Fruit fly (Drosophila melanogaster): ENCODE results near the gene baz.

Gene baz

dm6 chrX:17176542-17176941 lies 16.7 kb downstream of the baz start (continued):
- no peak for TF ChIP-seq GATAe (GFP tag; conservative IDR thresholded peaks at IDR 0.05)
- no peak for TF ChIP-seq CG14860 (GFP tag; IDR thresholded peaks at IDR 0.05; ENCODE audit: partially characterized antibody)
- TF ChIP-seq CG1233 (GFP tag; optimal IDR thresholded peaks at IDR 0.05): peak; percentile 43
- peak; percentile 62 for TF ChIP-seq CG9932 (GFP tag; IDR thresholded peaks at IDR 0.05)
- TF ChIP-seq psq (GFP tag; optimal IDR thresholded peaks at IDR 0.05): no peak
- TF ChIP-seq sr (GFP tag; IDR thresholded peaks at IDR 0.05): no peak
- TF ChIP-seq ssp (GFP tag; IDR thresholded peaks at IDR 0.05): no peak
- TF ChIP-seq tll (GFP tag; optimal IDR thresholded peaks at IDR 0.05): no peak
- peak; percentile 54 for TF ChIP-seq ind (GFP tag; optimal IDR thresholded peaks at IDR 0.05)
- TF ChIP-seq dpn (GFP tag; optimal IDR thresholded peaks at IDR 0.05): peak; percentile 41 to 50
- no peak for TF ChIP-seq sim (GFP tag; IDR thresholded peaks at IDR 0.05)
- TF ChIP-seq Sin3A (optimal IDR thresholded peaks at IDR 0.05): no peak
- peak; percentile 51; the same call in 1 of the 2 replicates for TF ChIP-seq gsb (GFP tag; IDR thresholded peaks at IDR 0.05)
- TF ChIP-seq Dfd (GFP tag; optimal IDR thresholded peaks at IDR 0.05): no peak
- peak; percentile 57 for TF ChIP-seq CG13424 (tag; optimal IDR thresholded peaks at IDR 0.05)
- peak; percentile 43 for TF ChIP-seq tio (GFP tag; optimal IDR thresholded peaks at IDR 0.05)
- TF ChIP-seq Ets65A (GFP tag): peak; percentile 68
- TF ChIP-seq NC2β (GFP tag; optimal IDR thresholded peaks at IDR 0.05): peak; percentile 0
- TF ChIP-seq Mad (GFP tag; optimal IDR thresholded peaks at IDR 0.05): no peak
- TF ChIP-seq wek (GFP tag; optimal IDR thresholded peaks at IDR 0.05): no peak
- peak; percentile 57 for TF ChIP-seq Sox100B (GFP tag; optimal IDR thresholded peaks at IDR 0.05)
- TF ChIP-seq CG3065 (GFP tag; optimal IDR thresholded peaks at IDR 0.05): no peak
- no peak for TF ChIP-seq CG7987 (GFP tag; optimal IDR thresholded peaks at IDR 0.05)
- no peak for TF ChIP-seq CG9797 (GFP tag; optimal IDR thresholded peaks at IDR 0.05)
- TF ChIP-seq p53 (GFP tag; optimal IDR thresholded peaks at IDR 0.05): no peak
- TF ChIP-seq luna (GFP tag; optimal IDR thresholded peaks at IDR 0.05): no peak
- peak; percentile 7 for TF ChIP-seq gro (GFP tag; optimal IDR thresholded peaks at IDR 0.05)
- TF ChIP-seq CG10462 (GFP tag; optimal IDR thresholded peaks at IDR 0.05): no peak
- no peak for TF ChIP-seq Hr39 (optimal IDR thresholded peaks at IDR 0.05)
- peak; percentile 9 for TF ChIP-seq CG13123 (GFP tag; optimal IDR thresholded peaks at IDR 0.05)
- TF ChIP-seq Bdp1 (GFP tag; optimal IDR thresholded peaks at IDR 0.05): no peak
- TF ChIP-seq usp (GFP tag; optimal IDR thresholded peaks at IDR 0.05): no peak
- TF ChIP-seq dysf (GFP tag; IDR thresholded peaks at IDR 0.05): peak; percentile 72
- peak; percentile 30 for TF ChIP-seq CG17385 (GFP tag; optimal IDR thresholded peaks at IDR 0.05)
- peak; percentile 62 for TF ChIP-seq CG7839 (tag; optimal IDR thresholded peaks at IDR 0.05)
- no peak for TF ChIP-seq ERR (GFP tag; optimal IDR thresholded peaks at IDR 0.05)
- no peak for TF ChIP-seq pzg (GFP tag; optimal IDR thresholded peaks at IDR 0.05)
- TF ChIP-seq inv (GFP tag; IDR thresholded peaks at IDR 0.05; ENCODE audit: partially characterized antibody): no peak
- no peak for TF ChIP-seq CG34376 (GFP tag; optimal IDR thresholded peaks at IDR 0.05)
- TF ChIP-seq CG10959 (GFP tag; IDR thresholded peaks at IDR 0.05): no peak
- no peak for TF ChIP-seq so (GFP tag; IDR thresholded peaks at IDR 0.05)
- peak; percentile 39; the same call in 1 of the 2 replicates for TF ChIP-seq cas (GFP tag; IDR thresholded peaks at IDR 0.05)
- TF ChIP-seq CG11695 (GFP tag; IDR thresholded peaks at IDR 0.05): peak; percentile 72; the same call in 2 of the 3 replicates
- TF ChIP-seq Rfx (GFP tag; IDR thresholded peaks at IDR 0.05): peak; percentile 79
- TF ChIP-seq Oaz (GFP tag; IDR thresholded peaks at IDR 0.05): peak; percentile 41; the same call in 1 of the 2 replicates
- TF ChIP-seq Atf-2 (GFP tag; optimal IDR thresholded peaks at IDR 0.05): no peak
- TF ChIP-seq hkb (optimal IDR thresholded peaks at IDR 0.05): no peak
- TF ChIP-seq hkb (GFP tag; IDR thresholded peaks at IDR 0.05): peak; percentile 72
- TF ChIP-seq run (tag; optimal IDR thresholded peaks at IDR 0.05): peak; percentile 25
- TF ChIP-seq CG17186 (GFP tag; optimal IDR thresholded peaks at IDR 0.05): no peak
- TF ChIP-seq ase (GFP tag; IDR thresholded peaks at IDR 0.05): peak; percentile 72
- TF ChIP-seq CG11085 (GFP tag; IDR thresholded peaks at IDR 0.05): no peak
- TF ChIP-seq ato (GFP tag; IDR thresholded peaks at IDR 0.05; ENCODE audit: partially characterized antibody): no peak
- no peak for TF ChIP-seq gt (GFP tag; IDR thresholded peaks at IDR 0.05)

All from whole organism, embryonic.